Worm (Caenorhabditis elegans): ENCODE data around the gene col-155.

DNA sequence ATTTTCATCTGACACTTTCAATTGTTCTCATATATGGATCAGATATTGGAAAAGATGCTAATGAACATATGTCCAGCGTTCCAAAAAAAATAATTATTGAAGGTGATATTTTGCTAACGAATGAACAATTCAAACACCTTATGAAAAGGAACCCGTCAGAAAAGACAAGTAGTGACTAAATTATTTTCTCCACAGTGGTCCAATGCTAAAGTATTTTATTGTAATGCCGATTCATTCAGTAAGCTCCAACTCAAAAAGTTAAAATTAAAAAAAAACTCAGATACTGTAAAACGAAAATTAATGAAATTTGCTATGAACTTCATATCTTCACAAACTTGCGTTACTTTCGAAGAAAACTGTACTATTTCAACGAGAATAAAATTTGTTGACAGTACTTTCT is 2.3 kb upstream of the col-155 start, which contains the start of gene nas-16:
- no peak for TF ChIP-seq ceh-8 (GFP tag; optimal IDR thresholded peaks at IDR 0.05)
- TF ChIP-seq lin-13 (GFP tag; optimal IDR thresholded peaks at IDR 0.05) = no peak
